Worm (Caenorhabditis elegans): ENCODE data around the gene fbxa-74.

DNA sequence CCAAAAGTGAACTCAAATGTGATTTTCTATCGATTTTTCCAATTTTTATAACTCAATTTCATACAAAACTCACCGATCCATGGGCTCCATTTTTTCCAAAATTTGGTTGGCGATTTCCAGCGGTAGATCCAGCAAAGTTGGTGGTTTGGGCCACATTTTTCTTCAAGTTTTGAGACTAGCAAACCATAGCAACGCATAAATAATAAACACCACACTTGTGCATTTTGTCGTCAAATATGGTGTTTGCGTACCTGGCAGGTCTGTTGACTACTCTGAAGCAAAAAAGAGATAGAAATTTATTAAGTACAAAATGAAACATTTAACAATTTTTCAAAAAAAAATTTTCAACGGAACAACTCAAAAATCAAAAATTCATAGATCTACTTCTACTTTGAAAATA is 6.5 kb upstream of the fbxa-74 start:
- TF ChIP-seq flt-1 (GFP tag; IDR thresholded peaks at IDR 0.05) (no peak), hnd-1 (tag; optimal IDR thresholded peaks at IDR 0.05) (no peak), tbx-37 (GFP tag; conservative IDR thresholded peaks at IDR 0.05) (no peak), ama-1 (optimal IDR thresholded peaks at IDR 0.05) (no peak), hmbx-1 (tag; optimal IDR thresholded peaks at IDR 0.05) (no peak), tbx-11 (GFP tag; IDR thresholded peaks at IDR 0.05) (no peak)

Measured in whole organism, early embryonic.